Fruit fly (Drosophila melanogaster) whole organism, prepupa: ENCODE measurements around the gene CG13855.

Source experiments
- CG10631 ChIP-seq: fragments of 200-800 bp; sonication (Bioruptor generic); optimal IDR thresholded peaks from 2 replicates; lab custom pipeline; 2016; ENCODE audit warnings: missing biosample characterization, missing genetic modification characterization
- CG10669 ChIP-seq: fragments of 200-800 bp; sonication (Bioruptor generic); optimal IDR thresholded peaks from 3 replicates; lab custom pipeline; 2018; ENCODE audit warnings: missing biosample characterization, mild to moderate bottlenecking, missing genetic modification characterization, moderate library complexity
- CG11902 ChIP-seq: fragments of 200-800 bp; sonication (Bioruptor generic); optimal IDR thresholded peaks from 3 replicates; lab custom pipeline; 2016; ENCODE audit warnings: missing biosample characterization, missing genetic modification characterization
- CG16779 ChIP-seq: fragments of 200-800 bp; sonication (Bioruptor generic); optimal IDR thresholded peaks from 3 replicates; lab custom pipeline; 2017; ENCODE audit warnings: missing biosample characterization, mild to moderate bottlenecking, missing genetic modification characterization
- CG31627 ChIP-seq: fragments of 200-800 bp; sonication (Bioruptor generic); optimal IDR thresholded peaks from 3 replicates; lab custom pipeline; 2016; ENCODE audit warnings: missing biosample characterization, missing genetic modification characterization
- CG32006 ChIP-seq: fragments of 200-800 bp; sonication (Bioruptor generic); optimal IDR thresholded peaks from 3 replicates; lab custom pipeline; 2017; ENCODE audit warnings: missing biosample characterization, mild to moderate bottlenecking, missing genetic modification characterization
- CG4318 ChIP-seq: fragments of 200-800 bp; sonication (Bioruptor generic); optimal IDR thresholded peaks from 3 replicates; lab custom pipeline; 2017; ENCODE audit warnings: missing biosample characterization, mild to moderate bottlenecking, missing genetic modification characterization
- CG6163 ChIP-seq: fragments of 200-800 bp; sonication (Bioruptor generic); IDR thresholded peaks from 3 replicates; pipeline ENCODE4 v1.3.6; 2022; ENCODE audit warnings: missing biosample characterization, missing genetic modification characterization
- CG6276 ChIP-seq: fragments of 200-800 bp; sonication (Bioruptor generic); optimal IDR thresholded peaks from 2 replicates; lab custom pipeline; 2017; ENCODE audit warnings: missing biosample characterization, mild to moderate bottlenecking, missing genetic modification characterization
- CG6792 ChIP-seq: fragments of 200-800 bp; sonication (Bioruptor generic); optimal IDR thresholded peaks from 3 replicates; lab custom pipeline; 2016; ENCODE audit warnings: missing biosample characterization, missing genetic modification characterization
- CG6854 ChIP-seq: fragments of 200-800 bp; sonication (Bioruptor generic); optimal IDR thresholded peaks from 2 replicates; lab custom pipeline; 2017; ENCODE audit warnings: missing biosample characterization, mild to moderate bottlenecking, missing genetic modification characterization
- CG7368 ChIP-seq: fragments of 200-800 bp; sonication (Bioruptor generic); optimal IDR thresholded peaks from 3 replicates; lab custom pipeline; 2016; ENCODE audit warnings: missing biosample characterization, missing genetic modification characterization
- CG8319 ChIP-seq: fragments of 200-800 bp; sonication (Bioruptor generic); optimal IDR thresholded peaks from 3 replicates; lab custom pipeline; 2016; ENCODE audit warnings: missing biosample characterization, missing genetic modification characterization
- CG8632 ChIP-seq: fragments of 200-800 bp; sonication (Bioruptor generic); optimal IDR thresholded peaks from 3 replicates; lab custom pipeline; 2016; ENCODE audit warnings: missing biosample characterization, missing genetic modification characterization
- CG9139 ChIP-seq: fragments of 200-800 bp; sonication (Bioruptor generic); optimal IDR thresholded peaks from 3 replicates; lab custom pipeline; 2017; ENCODE audit warnings: missing biosample characterization, mild to moderate bottlenecking, missing genetic modification characterization
- Eip75B ChIP-seq: fragments of 200-800 bp; sonication (Bioruptor generic); optimal IDR thresholded peaks from 3 replicates; lab custom pipeline; 2016; ENCODE audit warnings: missing biosample characterization, missing genetic modification characterization
- Eip78C ChIP-seq: fragments of 200-800 bp; sonication (Bioruptor generic); peaks from one replicate; lab custom pipeline; 2016; ENCODE audit warnings: missing biosample characterization, missing genetic modification characterization
- Eip93F ChIP-seq: fragments of 200-800 bp; sonication (Bioruptor generic); optimal IDR thresholded peaks from 2 replicates; lab custom pipeline; 2016; ENCODE audit warnings: missing biosample characterization, mild to moderate bottlenecking, missing genetic modification characterization
- Ets21C ChIP-seq: fragments of 200-800 bp; sonication (Bioruptor generic); optimal IDR thresholded peaks from 3 replicates; lab custom pipeline; 2016; ENCODE audit warnings: missing biosample characterization, missing genetic modification characterization
- Ets96B ChIP-seq: fragments of 200-800 bp; optimal IDR thresholded peaks from 2 replicates; lab custom pipeline; 2019; ENCODE audit warnings: missing biosample characterization, mild to moderate bottlenecking, missing genetic modification characterization, moderate library complexity
- Gug ChIP-seq: fragments of 200-800 bp; sonication (Bioruptor generic); IDR thresholded peaks from 2 replicates; pipeline ENCODE4 v1.3.6; 2022; ENCODE audit warnings: missing biosample characterization, missing genetic modification characterization
- Hr38 ChIP-seq: sonication (Bioruptor generic); optimal IDR thresholded peaks from 2 replicates; lab custom pipeline; 2016; ENCODE audit warnings: missing biosample characterization, missing genetic modification characterization
- Hr4 ChIP-seq: fragments of 200-800 bp; sonication (Bioruptor generic); optimal IDR thresholded peaks from 3 replicates; lab custom pipeline; 2016; ENCODE audit warnings: missing biosample characterization, missing genetic modification characterization
- Lpt ChIP-seq: fragments of 200-800 bp; sonication (Bioruptor generic); optimal IDR thresholded peaks from 3 replicates; lab custom pipeline; 2016; ENCODE audit warnings: missing biosample characterization, missing genetic modification characterization
- Met ChIP-seq: fragments of 200-800 bp; sonication (Bioruptor generic); optimal IDR thresholded peaks from 3 replicates; lab custom pipeline; 2016; ENCODE audit warnings: missing biosample characterization, missing genetic modification characterization
- Smox ChIP-seq: fragments of 200-800 bp; sonication (Bioruptor generic); optimal IDR thresholded peaks from 3 replicates; lab custom pipeline; 2016; ENCODE audit warnings: missing biosample characterization, missing genetic modification characterization
- Sox102F ChIP-seq: fragments of 200-800 bp; sonication (Bioruptor generic); optimal IDR thresholded peaks from 2 replicates; lab custom pipeline; 2016; ENCODE audit warnings: missing biosample characterization, mild to moderate bottlenecking, missing genetic modification characterization
- Sox14 ChIP-seq: fragments of 200-800 bp; sonication (Bioruptor generic); optimal IDR thresholded peaks from 3 replicates; lab custom pipeline; 2016; ENCODE audit warnings: missing biosample characterization, missing genetic modification characterization
- Sox15 ChIP-seq: fragments of 200-800 bp; sonication (Bioruptor generic); optimal IDR thresholded peaks from 3 replicates; lab custom pipeline; 2016; ENCODE audit warnings: missing biosample characterization, missing genetic modification characterization
- achi ChIP-seq: fragments of 200-800 bp; sonication (Bioruptor generic); optimal IDR thresholded peaks from 3 replicates; lab custom pipeline; 2016; ENCODE audit warnings: missing biosample characterization, missing genetic modification characterization
- acj6 ChIP-seq: fragments of 200-800 bp; sonication (Bioruptor generic); optimal IDR thresholded peaks from 3 replicates; lab custom pipeline; 2016; ENCODE audit warnings: missing biosample characterization, missing genetic modification characterization
- cyc ChIP-seq: fragments of 200-800 bp; sonication (Bioruptor generic); optimal IDR thresholded peaks from 3 replicates; lab custom pipeline; 2016; ENCODE audit warnings: missing biosample characterization, missing genetic modification characterization
- dac ChIP-seq: fragments of 200-800 bp; sonication (Bioruptor generic); optimal IDR thresholded peaks from 2 replicates; lab custom pipeline; 2017; ENCODE audit warnings: missing biosample characterization, mild to moderate bottlenecking, missing genetic modification characterization
- dsx ChIP-seq: fragments of 200-800 bp; optimal IDR thresholded peaks from 3 replicates; lab custom pipeline; 2019; ENCODE audit warnings: missing biosample characterization, mild to moderate bottlenecking, missing genetic modification characterization, moderate library complexity; ENCODE audit not compliant: poor library complexity, severe bottlenecking
- eg ChIP-seq: fragments of 200-800 bp; sonication (Bioruptor generic); IDR thresholded peaks from 3 replicates; pipeline ENCODE4 v1.3.6; 2022; ENCODE audit warnings: missing biosample characterization, missing genetic modification characterization
- fd85E ChIP-seq: fragments of 200-800 bp; sonication (Bioruptor generic); optimal IDR thresholded peaks from 3 replicates; lab custom pipeline; 2016; ENCODE audit warnings: missing biosample characterization, missing genetic modification characterization
- fkh ChIP-seq: fragments of 200-800 bp; sonication (Bioruptor generic); optimal IDR thresholded peaks from 3 replicates; lab custom pipeline; 2017; ENCODE audit warnings: missing biosample characterization, mild to moderate bottlenecking, missing genetic modification characterization, moderate library complexity
- lz ChIP-seq: fragments of 200-800 bp; sonication (Bioruptor generic); optimal IDR thresholded peaks from 3 replicates; lab custom pipeline; 2016; ENCODE audit warnings: missing biosample characterization, missing genetic modification characterization
- net ChIP-seq: fragments of 200-800 bp; sonication (Bioruptor generic); optimal IDR thresholded peaks from 3 replicates; lab custom pipeline; 2016; ENCODE audit warnings: missing biosample characterization, missing genetic modification characterization
- pdm3 ChIP-seq: fragments of 200-800 bp; sonication (Bioruptor generic); optimal IDR thresholded peaks from 3 replicates; lab custom pipeline; 2016; ENCODE audit warnings: missing biosample characterization, missing genetic modification characterization
- spab ChIP-seq: fragments of 200-800 bp; sonication (Bioruptor generic); optimal IDR thresholded peaks from 2 replicates; lab custom pipeline; 2017; ENCODE audit warnings: missing biosample characterization, mild to moderate bottlenecking, missing genetic modification characterization, missing genetic modification reagents
- vri ChIP-seq: fragments of 200-800 bp; sonication (Bioruptor generic); optimal IDR thresholded peaks from 3 replicates; lab custom pipeline; 2016; ENCODE audit warnings: missing biosample characterization, mild to moderate bottlenecking, missing genetic modification characterization

CG13855 gene

dm6 chr3R:22395409-22396178, 10.1 kb upstream of the CG13855 start (continued):
- TF ChIP-seq vri (GFP tag; lab: Kevin White, UChicago) (no peak), achi (GFP tag; lab: Kevin White, UChicago) (peak; percentile 14), Met (GFP tag; lab: Kevin White, UChicago) (no peak)

- TF ChIP-seq Eip93F (GFP tag; lab: Kevin White, UChicago) (no peak), fkh (GFP tag; lab: Kevin White, UChicago) (peak; percentile 18)
Observed at dm6 chr3R:22396238-22396772, 9.4 kb upstream of the CG13855 start.

- no peak for TF ChIP-seq eg (GFP tag; lab: Robert Waterston, UW)
- TF ChIP-seq Smox (GFP tag; lab: Kevin White, UChicago), result no peak
- no peak for TF ChIP-seq CG6854 (GFP tag; lab: Kevin White, UChicago)
- no peak for TF ChIP-seq Ets96B (tag; lab: Kevin White, UChicago)
- no peak for TF ChIP-seq spab (GFP tag; lab: Kevin White, UChicago)
- TF ChIP-seq vri (GFP tag; lab: Kevin White, UChicago), result peak; percentile 93
- no peak for TF ChIP-seq CG16779 (tag; lab: Kevin White, UChicago)
- TF ChIP-seq fd85E (GFP tag; lab: Kevin White, UChicago), result no peak
- peak; percentile 69 for TF ChIP-seq Eip78C (GFP tag; lab: Kevin White, UChicago)
Observed at dm6 chr3R:22397068-22397700, 8.6 kb upstream of the CG13855 start.

- TF ChIP-seq dsx (GFP tag; lab: Kevin White, UChicago), result peak; percentile 5
- TF ChIP-seq Eip93F (GFP tag; lab: Kevin White, UChicago), result no peak
- no peak for TF ChIP-seq CG6792 (GFP tag; lab: Kevin White, UChicago)
- peak; percentile 62; the same call in 1 of the 2 replicates for TF ChIP-seq Gug (GFP tag; lab: Robert Waterston, UW)
- no peak; the same call in none of the 3 replicates for TF ChIP-seq CG6163
- TF ChIP-seq net (GFP tag; lab: Kevin White, UChicago), result no peak
- TF ChIP-seq CG11902 (GFP tag; lab: Kevin White, UChicago), result no peak
- peak; percentile 44 for TF ChIP-seq achi (GFP tag; lab: Kevin White, UChicago)
- TF ChIP-seq Hr4 (GFP tag; lab: Kevin White, UChicago), result no peak
- TF ChIP-seq CG8319 (GFP tag; lab: Kevin White, UChicago), result peak; percentile 1
- peak; percentile 47 for TF ChIP-seq CG10631 (GFP tag; lab: Kevin White, UChicago)
- TF ChIP-seq Sox102F (GFP tag; lab: Kevin White, UChicago), result no peak
- no peak for TF ChIP-seq CG9139
- no peak for TF ChIP-seq fkh (GFP tag; lab: Kevin White, UChicago)
- TF ChIP-seq lz (GFP tag; lab: Kevin White, UChicago), result no peak
- peak; percentile 76 for TF ChIP-seq CG32006 (GFP tag; lab: Kevin White, UChicago)
- no peak for TF ChIP-seq CG31627
- TF ChIP-seq acj6 (GFP tag; lab: Kevin White, UChicago), result peak; percentile 48
- no peak for TF ChIP-seq spab (GFP tag; lab: Kevin White, UChicago)
- TF ChIP-seq Lpt (GFP tag; lab: Kevin White, UChicago), result peak; percentile 42
- TF ChIP-seq Eip75B (GFP tag; lab: Kevin White, UChicago), result no peak
- TF ChIP-seq eg (GFP tag; lab: Robert Waterston, UW), result peak; percentile 72
- no peak for TF ChIP-seq CG6854 (GFP tag; lab: Kevin White, UChicago)
- TF ChIP-seq CG10669 (GFP tag; lab: Kevin White, UChicago), result no peak
- no peak for TF ChIP-seq Sox14 (GFP tag; lab: Kevin White, UChicago)
- TF ChIP-seq CG6276 (GFP tag; lab: Kevin White, UChicago), result no peak
- TF ChIP-seq CG7368 (GFP tag; lab: Kevin White, UChicago), result peak; percentile 8
- no peak for TF ChIP-seq dac
- TF ChIP-seq Smox (GFP tag; lab: Kevin White, UChicago), result no peak
- peak; percentile 53 for TF ChIP-seq CG4318
- no peak for TF ChIP-seq Sox15
- no peak for TF ChIP-seq Ets21C
- peak; percentile 44 for TF ChIP-seq pdm3 (GFP tag; lab: Kevin White, UChicago)
- no peak for TF ChIP-seq CG8632
- no peak for TF ChIP-seq Hr38 (GFP tag; lab: Kevin White, UChicago)
- TF ChIP-seq cyc, result no peak
Observed at dm6 chr3R:22400246-22400645, 5.5 kb upstream of the CG13855 start.
